Worm (Caenorhabditis elegans) whole organism, young adult: Measurements from ENCODE around the gene F26G5.1.

ENCODE experiments used
- C17E4.6 ChIP-seq: fragments of 200-800 bp; sonication (Bioruptor generic); IDR thresholded peaks from 2 replicates; pipeline ENCODE4 v1.3.6; 2022; ENCODE audit warnings: missing genetic modification reagents, missing genetic modification characterization, missing compliant biosample characterization
- F57A8.1 ChIP-seq: fragments of 200-800 bp; sonication (Bioruptor generic); optimal IDR thresholded peaks from 2 replicates; lab custom pipeline; 2018; ENCODE audit warnings: mild to moderate bottlenecking, missing genetic modification characterization, moderate library complexity, missing compliant biosample characterization
- dox-1 ChIP-seq: fragments of 200-800 bp; sonication (Bioruptor generic); IDR thresholded peaks from 2 replicates; pipeline ENCODE4 v1.3.6; 2022; ENCODE audit warnings: missing genetic modification reagents, missing genetic modification characterization, missing compliant biosample characterization
- hrde-1 ChIP-seq: sonication (generic microtip); optimal IDR thresholded peaks from 2 replicates; lab custom pipeline; 2016; ENCODE audit warnings: missing genetic modification characterization, mild to moderate bottlenecking, missing compliant biosample characterization, moderate library complexity, missing genotype, missing genetic modification reagents, borderline replicate concordance
- lir-1 ChIP-seq: fragments of 200-800 bp; sonication (Bioruptor generic); conservative IDR thresholded peaks from 2 replicates; pipeline ENCODE4 v1.3.6; 2022; ENCODE audit warnings: missing genetic modification reagents, missing genetic modification characterization, missing compliant biosample characterization
- lsy-27 ChIP-seq: sonication (generic microtip); optimal IDR thresholded peaks from 2 replicates; lab custom pipeline; 2017; ENCODE audit warnings: missing genetic modification characterization, mild to moderate bottlenecking, missing compliant biosample characterization, antibody characterized with exemption, missing genotype, borderline replicate concordance; ENCODE audit not compliant: insufficient read depth
- nfya-1 ChIP-seq: sonication (generic microtip); optimal IDR thresholded peaks from 2 replicates; lab custom pipeline; 2017; ENCODE audit warnings: antibody characterized with exemption, missing compliant biosample characterization, missing genetic modification characterization, borderline replicate concordance; ENCODE audit not compliant: insufficient read depth
- snpc-4 ChIP-seq, 5 experiments: fragments of 150-350 bp in 1 of 5; sonication (generic microtip) in 4 of 5; optimal IDR thresholded peaks; 2 replicates each; lab custom pipeline; 2014 to 2018; ENCODE audit warnings: missing genetic modification characterization in 5 of 5, missing biosample characterization in 3 of 5, antibody characterized with exemption in 2 of 5, mild to moderate bottlenecking in 2 of 5, missing compliant biosample characterization in 2 of 5, missing genotype in 2 of 5, moderate library complexity in 2 of 5, missing genetic modification reagents in 1 of 5
- xnd-1 ChIP-seq: sonication (generic microtip); optimal IDR thresholded peaks from 2 replicates; lab custom pipeline; 2016; ENCODE audit warnings: missing genotype, missing genetic modification reagents, missing genetic modification characterization, missing compliant biosample characterization
- ztf-3 ChIP-seq: fragments of 200-800 bp; sonication (Bioruptor generic); optimal IDR thresholded peaks from 2 replicates; lab custom pipeline; 2018; ENCODE audit warnings: mild to moderate bottlenecking, missing genetic modification characterization, missing compliant biosample characterization

DNA sequence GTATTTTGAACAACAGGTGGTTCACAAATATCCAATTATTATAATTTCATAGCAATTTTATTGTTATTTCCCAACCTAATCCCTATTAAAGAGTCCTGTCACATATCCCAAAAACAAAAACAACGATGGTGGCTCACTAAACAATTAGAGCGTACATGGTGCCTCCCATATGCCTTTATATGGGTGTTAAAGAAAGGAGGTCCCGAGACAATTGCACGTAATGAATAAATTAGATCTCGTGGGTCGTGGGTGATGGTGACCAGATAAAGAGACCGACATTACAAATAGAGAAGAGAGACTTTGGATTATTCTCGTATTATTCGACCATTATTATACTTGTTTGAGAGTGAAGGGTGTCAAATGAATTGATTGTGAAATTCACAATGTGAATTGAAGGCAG, 8.0 kb upstream of the F26G5.1 start:
- TF ChIP-seq nfya-1 (no peak), dox-1 (GFP tag; lab: Robert Waterston, UW) (no peak), ztf-3 (GFP tag; lab: Kevin White, UChicago) (no peak), lir-1 (GFP tag; lab: Robert Waterston, UW) (no peak), hrde-1 (tag; lab: Kevin White, UChicago) (no peak), snpc-4 (GFP tag; optimal IDR thresholded peaks at IDR 0.05; lab: Kevin White, UChicago) (no peak), snpc-4 (tag; optimal IDR thresholded peaks at IDR 0.05; lab: Kevin White, UChicago) (no peak), C17E4.6 (GFP tag; lab: Robert Waterston, UW) (no peak), F57A8.1 (GFP tag; lab: Kevin White, UChicago) (no peak), lsy-27 (no peak), xnd-1 (tag; lab: Kevin White, UChicago) (no peak)
